Worm (Caenorhabditis elegans): ENCODE data around the gene F53E2.2.
A peak's percentile ranks its signal among the peaks of the same experiment; 100 is the strongest.

Gene F53E2.2

ce11 chrV:1450160-1450559, 24.7 kb upstream of the F53E2.2 start, which contains the start of gene cnc-2:
Gene cnc-2, minus strand, starts transcription at chrV:1450183.
- TF ChIP-seq him-1 (tag; optimal IDR thresholded peaks at IDR 0.05) (no peak), W03F9.2 (tag; optimal IDR thresholded peaks at IDR 0.05) (no peak)

DNA sequence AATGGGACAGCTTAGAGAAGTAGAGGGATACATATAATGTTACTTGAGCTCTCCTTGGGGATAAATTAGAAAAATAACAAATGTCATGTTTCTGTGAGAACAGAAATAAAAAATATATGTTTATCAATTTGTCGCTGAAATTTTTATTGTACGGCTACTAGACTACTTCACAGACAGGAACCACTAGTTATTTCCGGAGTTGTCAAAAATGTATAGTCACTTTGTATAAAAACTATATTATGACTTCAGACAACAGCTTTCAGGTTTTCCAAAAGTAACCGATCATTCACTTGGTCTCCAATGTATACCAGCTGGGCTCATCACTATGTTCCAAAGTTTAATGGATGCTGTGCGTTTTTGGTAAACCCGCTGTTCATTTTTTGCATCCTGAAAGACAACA, 23.6 kb upstream of the F53E2.2 start, which contains the start of gene srj-23:
srj-23 (plus strand) TSS at position 301 of the 400 bp plus-strand sequence.
- TF ChIP-seq W03F9.2 (tag; optimal IDR thresholded peaks at IDR 0.05) = no peak
- TF ChIP-seq him-1 (tag; optimal IDR thresholded peaks at IDR 0.05) = no peak
- no peak for TF ChIP-seq dao-5 (tag; optimal IDR thresholded peaks at IDR 0.05)

DNA sequence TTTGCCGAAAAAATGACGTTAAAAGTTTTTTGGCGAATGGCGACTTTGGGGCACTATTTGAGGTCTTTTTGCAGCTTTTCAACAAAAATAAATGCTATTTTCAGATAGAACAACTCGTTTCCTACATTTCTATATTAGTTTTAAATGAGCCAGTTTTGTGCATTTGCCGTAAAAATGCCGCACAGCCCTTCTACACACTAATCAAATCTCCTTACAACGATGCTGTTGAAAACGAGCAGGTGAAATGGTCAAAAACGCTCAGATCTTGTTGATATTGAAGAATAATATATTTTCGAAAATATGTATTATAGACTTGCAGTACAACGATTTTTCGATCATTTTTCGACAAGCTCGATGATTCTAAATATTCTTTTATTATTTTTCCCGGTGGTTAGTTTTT, 20.1 kb upstream of the F53E2.2 start, which contains the start of gene chil-14:
chil-14 (plus strand) TSS at position 301 of the 400 bp plus-strand sequence.
- no peak for TF ChIP-seq him-1 (tag; optimal IDR thresholded peaks at IDR 0.05)
- no peak for TF ChIP-seq dao-5 (tag; optimal IDR thresholded peaks at IDR 0.05)
- TF ChIP-seq W03F9.2 (tag; optimal IDR thresholded peaks at IDR 0.05) = no peak

- no peak for TF ChIP-seq him-1 (tag; optimal IDR thresholded peaks at IDR 0.05)
- TF ChIP-seq W03F9.2 (tag; optimal IDR thresholded peaks at IDR 0.05) = no peak
These were observed 19.6 kb upstream of the F53E2.2 start for ce11 chrV:1455280-1455679.

- TF ChIP-seq him-1 (tag; optimal IDR thresholded peaks at IDR 0.05) (no peak), W03F9.2 (tag; optimal IDR thresholded peaks at IDR 0.05) (no peak), dao-5 (tag; optimal IDR thresholded peaks at IDR 0.05) (no peak)
These were observed 18.3 kb upstream of the F53E2.2 start for ce11 chrV:1456614-1457013.

ce11 chrV:1459374-1459926, 15.4 kb upstream of the F53E2.2 start:
- TF ChIP-seq dao-5 (tag; optimal IDR thresholded peaks at IDR 0.05) (no peak), W03F9.2 (tag; optimal IDR thresholded peaks at IDR 0.05) (no peak), him-1 (tag; optimal IDR thresholded peaks at IDR 0.05) (no peak)

ce11 chrV:1460069-1460468, 14.8 kb upstream of the F53E2.2 start, which contains the start of gene hacd-1:
Gene hacd-1, plus strand, starts transcription at chrV:1460369.
- TF ChIP-seq dao-5 (tag; optimal IDR thresholded peaks at IDR 0.05) (no peak), W03F9.2 (tag; optimal IDR thresholded peaks at IDR 0.05) (no peak), him-1 (tag; optimal IDR thresholded peaks at IDR 0.05) (no peak)

DNA sequence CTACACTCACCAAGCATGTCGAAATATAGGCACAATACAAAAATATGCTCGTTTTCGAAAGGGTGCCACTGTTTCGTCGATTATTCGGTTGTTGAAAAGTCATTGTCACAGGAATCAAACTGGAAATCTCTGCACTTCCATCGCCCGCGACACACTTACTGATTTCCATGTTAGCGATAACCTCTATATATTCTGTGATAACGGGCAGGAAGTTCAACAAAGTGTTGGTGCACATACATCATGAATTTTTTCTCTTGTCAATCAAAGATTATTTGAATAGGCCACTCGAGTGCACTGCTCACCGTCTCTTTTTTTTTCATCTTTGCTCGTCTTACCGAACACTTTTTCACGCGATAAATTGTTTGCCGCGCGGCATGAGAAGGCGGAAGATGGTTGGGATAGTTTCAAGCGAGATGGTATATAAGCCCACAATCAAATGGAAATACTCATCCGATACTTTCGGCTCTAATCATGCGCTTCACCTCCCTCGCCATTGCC, 10.3 kb upstream of the F53E2.2 start, which contains the start of the genes fpn-1.2 and pqn-54:
fpn-1.2 (minus strand) TSS at position 157 of the 498 bp plus-strand sequence.
pqn-54 (plus strand) TSS at position 448 of the 498 bp plus-strand sequence.
- TF ChIP-seq W03F9.2 (tag; optimal IDR thresholded peaks at IDR 0.05) (no peak), dao-5 (tag; optimal IDR thresholded peaks at IDR 0.05) (no peak), him-1 (tag; optimal IDR thresholded peaks at IDR 0.05) (no peak)

DNA sequence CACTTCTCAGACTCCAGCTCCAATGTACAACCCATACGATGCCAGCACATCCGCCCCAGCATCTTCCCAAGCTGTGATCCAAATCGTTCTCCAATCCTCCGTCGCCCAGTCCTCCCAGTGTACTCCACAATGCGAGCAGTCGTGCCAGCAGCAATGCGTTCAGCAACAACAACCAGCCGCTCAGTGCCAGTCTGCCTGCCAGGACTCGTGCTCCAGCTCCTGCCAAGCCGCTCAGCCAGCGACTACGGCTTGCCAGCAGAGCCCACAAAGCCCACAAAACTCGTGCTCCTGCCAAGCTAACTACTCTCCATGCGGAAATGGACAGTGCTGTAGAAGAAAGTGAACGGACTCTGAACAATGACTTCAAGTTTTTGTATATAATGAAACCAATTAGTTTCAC, 9.0 kb upstream of the F53E2.2 start:
- no peak for TF ChIP-seq dao-5 (tag; optimal IDR thresholded peaks at IDR 0.05)
- TF ChIP-seq him-1 (tag; optimal IDR thresholded peaks at IDR 0.05) = no peak
- TF ChIP-seq W03F9.2 (tag; optimal IDR thresholded peaks at IDR 0.05) = no peak

ce11 chrV:1466949-1467348, 7.9 kb upstream of the F53E2.2 start:
- TF ChIP-seq him-1 (tag; optimal IDR thresholded peaks at IDR 0.05) = no peak
- no peak for TF ChIP-seq dao-5 (tag; optimal IDR thresholded peaks at IDR 0.05)
- no peak for TF ChIP-seq W03F9.2 (tag; optimal IDR thresholded peaks at IDR 0.05)

DNA sequence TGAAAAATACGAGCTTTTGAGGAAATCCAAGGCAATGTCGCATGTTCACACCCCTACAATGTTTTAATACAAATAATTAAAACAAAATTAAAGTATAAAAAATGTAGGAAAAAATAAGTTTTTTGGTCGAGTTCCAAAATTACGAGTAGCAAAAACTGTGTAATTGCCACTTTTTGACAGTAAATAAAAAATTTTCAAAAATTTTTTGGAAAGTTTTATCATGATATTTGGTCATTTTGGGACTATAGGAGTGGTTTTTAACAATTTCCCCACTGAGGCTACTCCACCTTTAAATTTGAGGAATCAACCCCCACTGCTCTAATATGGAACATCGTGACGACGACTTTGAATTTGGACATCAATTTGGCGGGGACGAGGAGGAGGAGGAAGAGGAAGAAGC, 7.4 kb upstream of the F53E2.2 start, which contains the start of gene gid-8:
gid-8 (plus strand) TSS at position 301 of the 400 bp plus-strand sequence.
- no peak for TF ChIP-seq him-1 (tag; optimal IDR thresholded peaks at IDR 0.05)
- no peak for TF ChIP-seq dao-5 (tag; optimal IDR thresholded peaks at IDR 0.05)
- no peak for TF ChIP-seq W03F9.2 (tag; optimal IDR thresholded peaks at IDR 0.05)

DNA sequence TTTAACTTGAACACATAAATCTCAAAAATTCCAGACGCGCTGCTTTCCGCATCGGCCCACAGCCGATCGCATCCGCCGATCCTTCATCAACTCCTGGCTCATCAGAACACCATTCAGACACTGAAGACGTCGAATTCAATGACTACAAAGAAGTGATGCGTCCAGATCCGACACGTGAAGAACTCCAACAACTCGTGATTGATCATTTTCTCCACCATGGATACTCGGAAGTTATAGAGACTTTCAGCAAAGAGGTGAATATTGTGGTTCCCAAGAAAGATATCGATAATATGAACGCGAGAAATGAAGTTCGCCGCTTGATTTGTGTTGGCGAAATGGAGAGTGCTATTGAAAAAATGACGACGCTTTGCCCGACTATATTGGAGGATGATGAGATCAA, 6.0 kb upstream of the F53E2.2 start:
- TF ChIP-seq W03F9.2 (tag; optimal IDR thresholded peaks at IDR 0.05) = no peak
- no peak for TF ChIP-seq him-1 (tag; optimal IDR thresholded peaks at IDR 0.05)
- TF ChIP-seq dao-5 (tag; optimal IDR thresholded peaks at IDR 0.05) = no peak

- TF ChIP-seq W03F9.2 (tag; optimal IDR thresholded peaks at IDR 0.05) = peak; percentile 45
- no peak for TF ChIP-seq him-1 (tag; optimal IDR thresholded peaks at IDR 0.05)
These were observed 3.6 kb upstream of the F53E2.2 start for ce11 chrV:1471078-1471969.

ce11 chrV:1471977-1472376, 2.9 kb upstream of the F53E2.2 start:
- TF ChIP-seq W03F9.2 (tag; optimal IDR thresholded peaks at IDR 0.05) (no peak), dao-5 (tag; optimal IDR thresholded peaks at IDR 0.05) (no peak), him-1 (tag; optimal IDR thresholded peaks at IDR 0.05) (no peak)
